Worm (Caenorhabditis elegans) whole organism, L2 larva: Measurements from ENCODE around the gene ZK896.4.

Experiments used
- ama-1 ChIP-seq: fragments of 150-350 bp; optimal IDR thresholded peaks from 2 replicates; lab custom pipeline; 2018; ENCODE audit warnings: inconsistent platforms
- ceh-16 ChIP-seq: fragments of 150-350 bp; optimal IDR thresholded peaks from 2 replicates; lab custom pipeline; 2014; ENCODE audit warnings: missing biosample characterization, missing genetic modification characterization
- ceh-82 ChIP-seq: fragments of 150-350 bp; optimal IDR thresholded peaks from 2 replicates; lab custom pipeline; 2014; ENCODE audit warnings: missing biosample characterization, missing genetic modification characterization
- lin-13 ChIP-seq: fragments of 150-350 bp; optimal IDR thresholded peaks from 2 replicates; lab custom pipeline; 2014; ENCODE audit warnings: missing biosample characterization, missing genetic modification reagents, missing genetic modification characterization
- lsy-2 ChIP-seq, 2 experiments: fragments of 150-350 bp in 1 of 2; sonication (generic microtip) in 1 of 2; optimal IDR thresholded peaks; 2 replicates each; lab custom pipeline; 2014 to 2017; ENCODE audit warnings: missing biosample characterization in 2 of 2, missing genetic modification characterization in 2 of 2
- peb-1 ChIP-seq: fragments of 150-350 bp; optimal IDR thresholded peaks from 2 replicates; lab custom pipeline; 2014; ENCODE audit warnings: missing biosample characterization, missing genetic modification characterization
- sem-4 ChIP-seq: fragments of 150-350 bp; optimal IDR thresholded peaks from 2 replicates; lab custom pipeline; 2014; ENCODE audit warnings: missing biosample characterization, missing genetic modification reagents, missing genetic modification characterization
- skn-1 ChIP-seq: sonication (generic microtip); optimal IDR thresholded peaks from 2 replicates; lab custom pipeline; 2017; ENCODE audit warnings: missing biosample characterization, missing genetic modification characterization
- snpc-4 ChIP-seq: fragments of 150-350 bp; optimal IDR thresholded peaks from 2 replicates; lab custom pipeline; 2014; ENCODE audit warnings: missing biosample characterization, missing genetic modification characterization
- unc-55 ChIP-seq: fragments of 150-350 bp; sonication (generic microtip); optimal IDR thresholded peaks from 3 replicates; lab custom pipeline; 2014; ENCODE audit warnings: missing biosample characterization, missing genetic modification reagents, missing genetic modification characterization
- unc-62 ChIP-seq: fragments of 150-350 bp; optimal IDR thresholded peaks from 2 replicates; lab custom pipeline; 2014; ENCODE audit warnings: missing biosample characterization, missing genetic modification reagents, missing genetic modification characterization
- zag-1 ChIP-seq: fragments of 150-350 bp; optimal IDR thresholded peaks from 2 replicates; lab custom pipeline; 2014; ENCODE audit warnings: missing biosample characterization, missing genetic modification characterization

DNA sequence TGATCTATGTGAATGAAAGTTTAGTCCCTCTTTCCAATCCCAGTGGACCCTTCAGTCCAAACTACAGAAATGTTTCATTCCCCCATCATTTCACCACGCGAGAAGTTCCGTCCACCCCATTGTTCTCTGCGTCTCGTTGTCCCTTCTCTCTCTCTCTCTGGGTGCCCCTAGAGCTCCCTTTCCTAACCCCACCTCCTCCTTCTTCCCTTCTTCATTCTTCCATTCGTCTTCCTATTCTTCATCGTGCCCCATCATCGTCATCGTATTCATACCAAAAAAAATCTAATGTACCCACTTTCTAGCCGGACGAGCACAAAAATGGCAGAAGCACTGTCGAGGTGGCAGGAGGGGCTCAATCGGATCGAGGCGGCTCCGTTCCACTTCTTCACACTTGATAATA is 46.9 kb downstream of the ZK896.4 start, which contains the start of gene M02B1.3:
- TF ChIP-seq snpc-4 (tag; lab: Kevin White, UChicago) (no peak), peb-1 (tag; lab: Kevin White, UChicago) (no peak), unc-62 (GFP tag; lab: Kevin White, UChicago) (no peak), ceh-82 (tag; lab: Kevin White, UChicago) (no peak), skn-1 (tag; lab: Kevin White, UChicago) (no peak), lsy-2 (tag; optimal IDR thresholded peaks at IDR 0.05; lab: Kevin White, UChicago) (no peak), lin-13 (GFP tag; lab: Kevin White, UChicago) (no peak), ceh-16 (tag; lab: Kevin White, UChicago) (no peak), zag-1 (no peak), ama-1 (no peak), unc-55 (GFP tag; lab: Kevin White, UChicago) (no peak), sem-4 (tag; lab: Kevin White, UChicago) (no peak)
